Worm (Caenorhabditis elegans) whole organism, L4/young adult: ENCODE data around the gene Y57A10A.13.

Source experiments
- dao-5 ChIP-seq: sonication (generic microtip); optimal IDR thresholded peaks from 2 replicates; lab custom pipeline; 2016; ENCODE audit warnings: missing genotype, missing genetic modification characterization, moderate library complexity, missing compliant biosample characterization
- him-1 ChIP-seq: sonication (generic microtip); optimal IDR thresholded peaks from 2 replicates; lab custom pipeline; 2016; ENCODE audit warnings: missing genotype, missing genetic modification reagents, missing genetic modification characterization, missing compliant biosample characterization

ce11 chrII:12150227-12150626 lies 34.5 kb downstream of the Y57A10A.13 start:
- TF ChIP-seq dao-5 (tag; lab: Kevin White, UChicago), result no peak
- TF ChIP-seq him-1, result no peak
